Fruit fly (Drosophila melanogaster) whole organism, embryonic: ENCODE results near the gene Cep290.

ENCODE experiments used
- CG1024 ChIP-seq: fragments of 200-800 bp; sonication (Bioruptor generic); IDR thresholded peaks from 2 replicates; pipeline ENCODE4 v1.3.6; 2022; ENCODE audit warnings: missing biosample characterization, missing genetic modification characterization
- CG10543 ChIP-seq: fragments of 200-800 bp; sonication (Bioruptor generic); optimal IDR thresholded peaks from 3 replicates; lab custom pipeline; 2017; ENCODE audit warnings: missing biosample characterization, mild to moderate bottlenecking, missing genetic modification characterization, moderate library complexity
- CG13296 ChIP-seq: fragments of 200-800 bp; sonication (Bioruptor generic); optimal IDR thresholded peaks from 3 replicates; lab custom pipeline; 2018; ENCODE audit warnings: missing biosample characterization, mild to moderate bottlenecking, missing genetic modification characterization
- CG16779 ChIP-seq: fragments of 200-800 bp; sonication (Bioruptor generic); IDR thresholded peaks from 2 replicates; pipeline ENCODE4 v1.3.6; 2022; ENCODE audit warnings: missing biosample characterization, missing genetic modification characterization
- CG31388 ChIP-seq: fragments of 200-800 bp; sonication (Bioruptor generic); optimal IDR thresholded peaks from 2 replicates; lab custom pipeline; 2016; ENCODE audit warnings: missing biosample characterization, missing genetic modification characterization
- CG42726 ChIP-seq: fragments of 200-800 bp; sonication (Bioruptor generic); IDR thresholded peaks from 2 replicates; pipeline ENCODE4 v1.3.6; 2022; ENCODE audit warnings: missing biosample characterization, missing genetic modification characterization; ENCODE audit not compliant: partially characterized antibody
- CG4707 ChIP-seq: fragments of 200-800 bp; sonication (Bioruptor generic); optimal IDR thresholded peaks from 2 replicates; lab custom pipeline; 2018; ENCODE audit warnings: missing biosample characterization, mild to moderate bottlenecking, missing genetic modification characterization, moderate library complexity
- CG7357 ChIP-seq: fragments of 200-800 bp; sonication (Bioruptor generic); IDR thresholded peaks from 3 replicates; pipeline ENCODE4 v1.3.6; 2022; ENCODE audit warnings: missing biosample characterization, missing genetic modification characterization
- D19A ChIP-seq: fragments of 200-800 bp; optimal IDR thresholded peaks from 3 replicates; lab custom pipeline; 2019; ENCODE audit warnings: missing biosample characterization, mild to moderate bottlenecking, missing genetic modification characterization, moderate library complexity
- D19B ChIP-seq: fragments of 200-800 bp; sonication (Bioruptor generic); optimal IDR thresholded peaks from 2 replicates; lab custom pipeline; 2017; ENCODE audit warnings: missing biosample characterization, mild to moderate bottlenecking, missing genetic modification characterization
- Dad ChIP-seq: fragments of 200-800 bp; sonication (Bioruptor generic); optimal IDR thresholded peaks from 3 replicates; lab custom pipeline; 2016; ENCODE audit warnings: missing biosample characterization, missing genetic modification characterization
- Dip3 ChIP-seq: fragments of 200-800 bp; sonication (Bioruptor generic); optimal IDR thresholded peaks from 3 replicates; lab custom pipeline; 2016; ENCODE audit warnings: missing biosample characterization, missing genetic modification characterization
- Fer1 ChIP-seq: fragments of 200-800 bp; sonication (Bioruptor generic); optimal IDR thresholded peaks from 2 replicates; lab custom pipeline; 2017; ENCODE audit warnings: missing biosample characterization, mild to moderate bottlenecking, missing genetic modification characterization
- H2.0 ChIP-seq: fragments of 200-800 bp; sonication (Bioruptor generic); IDR thresholded peaks from 2 replicates; pipeline ENCODE4 v1.3.6; 2022; ENCODE audit warnings: missing biosample characterization, missing genetic modification characterization
- Hmx ChIP-seq: fragments of 200-800 bp; sonication (Bioruptor generic); optimal IDR thresholded peaks from 2 replicates; lab custom pipeline; 2016; ENCODE audit warnings: missing biosample characterization, missing genetic modification characterization
- Kr ChIP-seq: fragments of 200-800 bp; sonication (Bioruptor generic); optimal IDR thresholded peaks from 2 replicates; lab custom pipeline; 2017; ENCODE audit warnings: missing biosample characterization, mild to moderate bottlenecking, missing genetic modification characterization
- Mad ChIP-seq: fragments of 200-800 bp; sonication (Bioruptor generic); optimal IDR thresholded peaks from 2 replicates; lab custom pipeline; 2016; ENCODE audit warnings: missing biosample characterization, missing genetic modification characterization
- Mrtf ChIP-seq: fragments of 200-800 bp; sonication (Bioruptor generic); IDR thresholded peaks from 3 replicates; pipeline ENCODE4 v1.3.6; 2022; ENCODE audit warnings: missing biosample characterization, missing genetic modification characterization
- NFAT ChIP-seq: fragments of 200-800 bp; sonication (Bioruptor generic); IDR thresholded peaks from 2 replicates; pipeline ENCODE4 v1.3.6; 2022; ENCODE audit warnings: missing biosample characterization, missing genetic modification characterization
- Neu2 ChIP-seq: fragments of 200-800 bp; sonication (Bioruptor generic); optimal IDR thresholded peaks from 3 replicates; lab custom pipeline; 2016; ENCODE audit warnings: missing biosample characterization, missing genetic modification characterization, borderline replicate concordance
- Pdp1 ChIP-seq, 2 experiments: fragments of 200-800 bp; sonication (Bioruptor generic); optimal IDR thresholded peaks; 3 replicates each; lab custom pipeline; 2016; ENCODE audit warnings: missing biosample characterization in 2 of 2, missing genetic modification characterization in 2 of 2, mild to moderate bottlenecking in 1 of 2, moderate library complexity in 1 of 2
- Rx ChIP-seq: fragments of 200-800 bp; sonication (Bioruptor generic); IDR thresholded peaks from 2 replicates; pipeline ENCODE4 v1.3.6; 2022; ENCODE audit warnings: missing biosample characterization, missing genetic modification characterization
- Sox100B ChIP-seq: fragments of 200-800 bp; sonication (Bioruptor generic); optimal IDR thresholded peaks from 3 replicates; lab custom pipeline; 2018; ENCODE audit warnings: missing biosample characterization, mild to moderate bottlenecking, missing genetic modification characterization
- Sox102F ChIP-seq: fragments of 200-800 bp; sonication (Bioruptor generic); optimal IDR thresholded peaks from 2 replicates; lab custom pipeline; 2018; ENCODE audit warnings: missing biosample characterization, mild to moderate bottlenecking, missing genetic modification characterization, moderate library complexity
- Tbp ChIP-seq: fragments of >200 bp; optimal IDR thresholded peaks from 2 replicates; lab custom pipeline; 2018; ENCODE audit warnings: missing biosample characterization, missing genetic modification characterization
- az2 ChIP-seq: fragments of 200-800 bp; sonication (Bioruptor generic); optimal IDR thresholded peaks from 3 replicates; lab custom pipeline; 2016; ENCODE audit warnings: missing biosample characterization, missing genetic modification characterization
- bbx ChIP-seq: fragments of 200-800 bp; sonication (Bioruptor generic); IDR thresholded peaks from 2 replicates; pipeline ENCODE4 v1.3.6; 2022; ENCODE audit warnings: missing biosample characterization, missing genetic modification characterization; ENCODE audit not compliant: partially characterized antibody
- caup ChIP-seq: fragments of 200-800 bp; sonication (Bioruptor generic); optimal IDR thresholded peaks from 3 replicates; lab custom pipeline; 2017; ENCODE audit warnings: missing biosample characterization, mild to moderate bottlenecking, missing genetic modification characterization, moderate library complexity; ENCODE audit not compliant: severe bottlenecking
- ci ChIP-seq: fragments of 200-800 bp; sonication (Bioruptor generic); IDR thresholded peaks from 3 replicates; pipeline ENCODE4 v1.3.6; 2022; ENCODE audit warnings: missing biosample characterization, missing genetic modification characterization
- cwo ChIP-seq: fragments of 200-800 bp; sonication (Bioruptor generic); optimal IDR thresholded peaks from 3 replicates; lab custom pipeline; 2017; ENCODE audit warnings: missing biosample characterization, missing genetic modification characterization, mild to moderate bottlenecking, moderate library complexity, missing genetic modification reagents
- dysf ChIP-seq: fragments of 200-800 bp; sonication (Bioruptor generic); IDR thresholded peaks from 3 replicates; pipeline ENCODE4 v1.3.6; 2022; ENCODE audit warnings: missing biosample characterization, missing genetic modification characterization
- ems ChIP-seq: fragments of 200-800 bp; sonication (Bioruptor generic); optimal IDR thresholded peaks from 3 replicates; lab custom pipeline; 2016; ENCODE audit warnings: missing biosample characterization, missing genetic modification characterization
- fd3F ChIP-seq: fragments of 200-800 bp; sonication (Bioruptor generic); optimal IDR thresholded peaks from 2 replicates; lab custom pipeline; 2018; ENCODE audit warnings: missing biosample characterization, mild to moderate bottlenecking, missing genetic modification characterization, moderate library complexity
- gcm ChIP-seq: fragments of 200-800 bp; sonication (Bioruptor generic); optimal IDR thresholded peaks from 2 replicates; lab custom pipeline; 2019; ENCODE audit warnings: missing biosample characterization, mild to moderate bottlenecking, missing genetic modification characterization, moderate library complexity
- gro ChIP-seq: fragments of 200-800 bp; sonication (Bioruptor generic); optimal IDR thresholded peaks from 2 replicates; lab custom pipeline; 2016; ENCODE audit warnings: missing biosample characterization, missing genetic modification characterization
- h ChIP-seq: fragments of >200 bp; optimal IDR thresholded peaks from 2 replicates; lab custom pipeline; 2017
- jigr1 ChIP-seq: fragments of 200-800 bp; sonication (Bioruptor generic); IDR thresholded peaks from 3 replicates; pipeline ENCODE4 v1.3.6; 2022; ENCODE audit warnings: missing biosample characterization, missing genetic modification characterization
- knrl ChIP-seq: fragments of 200-800 bp; sonication (Bioruptor generic); IDR thresholded peaks from 3 replicates; pipeline ENCODE4 v1.3.6; 2022; ENCODE audit warnings: missing biosample characterization, missing genetic modification characterization; ENCODE audit not compliant: partially characterized antibody
- maf-S ChIP-seq: fragments of 200-800 bp; sonication (Bioruptor generic); optimal IDR thresholded peaks from 2 replicates; lab custom pipeline; 2016; ENCODE audit warnings: missing biosample characterization, missing genetic modification characterization
- mld ChIP-seq: fragments of 200-800 bp; sonication (Bioruptor generic); IDR thresholded peaks from 3 replicates; pipeline ENCODE4 v1.3.6; 2022; ENCODE audit warnings: missing biosample characterization, missing genetic modification characterization; ENCODE audit not compliant: partially characterized antibody
- nau ChIP-seq: fragments of 200-800 bp; sonication (Bioruptor generic); optimal IDR thresholded peaks from 3 replicates; lab custom pipeline; 2017; ENCODE audit warnings: missing biosample characterization, mild to moderate bottlenecking, missing genetic modification characterization, missing genetic modification reagents
- nmo ChIP-seq: fragments of 200-800 bp; sonication (Bioruptor generic); optimal IDR thresholded peaks from 2 replicates; lab custom pipeline; 2018; ENCODE audit warnings: missing biosample characterization, mild to moderate bottlenecking, missing genetic modification characterization, moderate library complexity
- pita ChIP-seq: fragments of 200-800 bp; sonication (Bioruptor generic); optimal IDR thresholded peaks from 2 replicates; lab custom pipeline; 2017; ENCODE audit warnings: missing biosample characterization, mild to moderate bottlenecking, missing genetic modification characterization
- run ChIP-seq: fragments of 200-800 bp; sonication (Bioruptor generic); optimal IDR thresholded peaks from 3 replicates; lab custom pipeline; 2018; ENCODE audit warnings: missing biosample characterization, mild to moderate bottlenecking, missing genetic modification characterization
- stc ChIP-seq: fragments of 200-800 bp; sonication (Bioruptor generic); IDR thresholded peaks from 2 replicates; pipeline ENCODE4 v1.3.6; 2022; ENCODE audit warnings: missing biosample characterization, missing genetic modification characterization
- sug ChIP-seq: fragments of 200-800 bp; optimal IDR thresholded peaks from 2 replicates; lab custom pipeline; 2019; ENCODE audit warnings: missing biosample characterization, mild to moderate bottlenecking, missing genetic modification characterization, moderate library complexity
- ttk ChIP-seq: fragments of 200-800 bp; sonication (Bioruptor generic); IDR thresholded peaks from 2 replicates; pipeline ENCODE4 v2.1.2; 2022; ENCODE audit warnings: missing biosample characterization, missing genetic modification characterization
- vfl ChIP-seq: fragments of 200-800 bp; sonication (Bioruptor generic); optimal IDR thresholded peaks from 2 replicates; lab custom pipeline; 2016; ENCODE audit warnings: missing biosample characterization, missing genetic modification characterization
- wdn ChIP-seq: fragments of 200-800 bp; sonication (Bioruptor generic); IDR thresholded peaks from 2 replicates; pipeline ENCODE4 v1.3.6; 2022; ENCODE audit warnings: missing biosample characterization, missing genetic modification characterization
- wek ChIP-seq: fragments of 200-800 bp; sonication (Bioruptor generic); optimal IDR thresholded peaks from 3 replicates; lab custom pipeline; 2018; ENCODE audit warnings: missing biosample characterization, mild to moderate bottlenecking, missing genetic modification characterization, moderate library complexity

The Cep290 gene

DNA sequence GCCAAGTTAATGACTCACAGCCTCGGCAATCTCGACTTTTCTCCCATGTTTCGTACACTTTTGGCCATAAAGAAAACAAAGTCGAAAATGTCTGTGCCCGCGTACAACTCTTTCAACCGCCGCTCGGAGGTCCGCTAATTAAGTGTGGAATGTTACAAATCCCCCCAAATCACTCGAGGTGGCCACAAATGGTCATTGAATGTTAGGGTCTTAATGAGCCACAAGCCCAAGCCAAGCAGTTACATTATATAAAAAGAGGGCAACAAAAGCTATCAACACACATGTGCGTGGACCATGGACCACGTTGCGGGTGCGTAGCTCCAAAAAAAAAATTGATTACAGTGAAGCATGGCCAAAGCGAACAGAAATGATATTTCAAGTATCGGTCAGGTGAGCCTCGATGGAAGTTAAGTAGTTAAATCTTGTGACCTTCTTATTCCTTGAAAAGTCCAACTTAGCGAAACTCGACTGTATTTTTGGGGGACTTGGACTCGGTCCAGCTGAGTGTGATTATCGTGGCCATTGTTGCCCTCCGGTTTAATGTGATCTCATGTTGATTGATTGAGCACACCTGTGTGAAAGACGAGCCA, 24.3 kb upstream of the Cep290 start (continued):
- TF ChIP-seq Neu2 (no peak), gcm (GFP tag; lab: Kevin White, UChicago) (peak; percentile 68), CG7357 (GFP tag; lab: Robert Waterston, UW) (peak; percentile 79), Hmx (peak; percentile 21), ci (GFP tag; lab: Robert Waterston, UW) (peak; percentile 98), maf-S (GFP tag; lab: Kevin White, UChicago) (peak; percentile 83), CG1024 (peak; percentile 87), jigr1 (GFP tag; lab: Robert Waterston, UW) (peak; percentile 81), nmo (GFP tag; lab: Kevin White, UChicago) (peak; percentile 83), nau (GFP tag; lab: Kevin White, UChicago) (peak; percentile 64), Dad (GFP tag; lab: Kevin White, UChicago) (peak; percentile 84), CG13296 (GFP tag; lab: Kevin White, UChicago) (peak; percentile 87), H2.0 (GFP tag; lab: Robert Waterston, UW) (peak; percentile 93), stc (GFP tag; lab: Robert Waterston, UW) (peak; percentile 94), CG42726 (GFP tag; lab: Robert Waterston, UW) (no peak), pita (GFP tag; lab: Kevin White, UChicago) (no peak), Mad (GFP tag; lab: Kevin White, UChicago) (peak; percentile 76), ems (GFP tag; lab: Kevin White, UChicago) (peak; percentile 87), wek (peak; percentile 78), Pdp1 (GFP tag; optimal IDR thresholded peaks at IDR 0.05; lab: Kevin White, UChicago) (peak; percentile 86 to 90), run (peak; percentile 69), D19B (peak; percentile 51), sug (tag; lab: Kevin White, UChicago) (peak; percentile 70), Dip3 (peak; percentile 81), CG10543 (peak; percentile 82), h (lab: Kevin White, UChicago) (no peak), gro (GFP tag; lab: Kevin White, UChicago) (peak; percentile 93), Sox102F (GFP tag; lab: Kevin White, UChicago) (peak; percentile 94), Rx (peak; percentile 92), mld (GFP tag; lab: Robert Waterston, UW) (no peak), vfl (GFP tag; lab: Kevin White, UChicago) (peak; percentile 80), az2 (peak; percentile 92), fd3F (peak; percentile 80), knrl (GFP tag; lab: Robert Waterston, UW) (no peak), caup (GFP tag; lab: Kevin White, UChicago) (peak; percentile 90), Mrtf (GFP tag; lab: Robert Waterston, UW) (peak; percentile 93), wdn (GFP tag; lab: Robert Waterston, UW) (peak; percentile 81), Tbp (no peak), CG31388 (GFP tag; lab: Kevin White, UChicago) (peak; percentile 47), NFAT (GFP tag; lab: Robert Waterston, UW) (peak; percentile 93), dysf (peak; percentile 95), CG4707 (peak; percentile 78), bbx (GFP tag; lab: Robert Waterston, UW) (no peak), cwo (GFP tag; lab: Kevin White, UChicago) (peak; percentile 84), ttk (GFP tag; lab: Robert Waterston, UW) (peak; percentile 95), Fer1 (peak; percentile 89), D19A (tag; lab: Kevin White, UChicago) (peak; percentile 74), Sox100B (GFP tag; lab: Kevin White, UChicago) (peak; percentile 75), CG16779 (GFP tag; lab: Robert Waterston, UW) (peak; percentile 90), Kr (no peak)
